Fruit fly (Drosophila melanogaster): Measurements from ENCODE around the gene CG46525.

The CG46525 gene

dm6 chr3L:17428779-17429178 lies 46.2 kb upstream of the CG46525 start, which contains the start of gene Gorab (continued):
- TF ChIP-seq Adf1 (GFP tag; IDR thresholded peaks at IDR 0.05) (peak; percentile 74), Ada2b (GFP tag; IDR thresholded peaks at IDR 0.05) (peak; percentile 96), CG7372 (GFP tag; IDR thresholded peaks at IDR 0.05) (peak; percentile 95), sr (GFP tag; IDR thresholded peaks at IDR 0.05) (peak; percentile 30; the same call in 1 of the 3 replicates), Hr78 (GFP tag; optimal IDR thresholded peaks at IDR 0.05) (no peak), ewg (GFP tag; optimal IDR thresholded peaks at IDR 0.05) (peak; percentile 74), CG7271 (tag; optimal IDR thresholded peaks at IDR 0.05) (peak; percentile 77), CG14860 (GFP tag; IDR thresholded peaks at IDR 0.05; ENCODE audit: partially characterized antibody) (peak; percentile 38; the same call in 1 of the 3 replicates), pho (GFP tag; optimal IDR thresholded peaks at IDR 0.05) (peak; percentile 79), Dfd (GFP tag; optimal IDR thresholded peaks at IDR 0.05) (no peak), ap (GFP tag; IDR thresholded peaks at IDR 0.05) (peak; percentile 96), CG31365 (tag; optimal IDR thresholded peaks at IDR 0.05) (no peak), CG3995 (GFP tag; optimal IDR thresholded peaks at IDR 0.05) (peak; percentile 38), CG17359 (tag; optimal IDR thresholded peaks at IDR 0.05) (peak; percentile 88), slbo (GFP tag; IDR thresholded peaks at IDR 0.05) (peak; percentile 98), zen (tag; optimal IDR thresholded peaks at IDR 0.05) (peak; percentile 91), HLHmδ (GFP tag; optimal IDR thresholded peaks at IDR 0.05) (no peak), al (GFP tag; IDR thresholded peaks at IDR 0.05) (peak; percentile 96), Med (GFP tag) (peak; percentile 95), mld (GFP tag; IDR thresholded peaks at IDR 0.05; ENCODE audit: partially characterized antibody) (no peak), CG6765 (GFP tag; optimal IDR thresholded peaks at IDR 0.05) (no peak), H15 (GFP tag; IDR thresholded peaks at IDR 0.05) (peak; percentile 91), Atf6 (GFP tag; IDR thresholded peaks at IDR 0.05) (peak; percentile 87), Sry-β (GFP tag; optimal IDR thresholded peaks at IDR 0.05) (peak; percentile 11), CG9609 (GFP tag; optimal IDR thresholded peaks at IDR 0.05) (peak; percentile 77), pzg (GFP tag; optimal IDR thresholded peaks at IDR 0.05) (peak; percentile 54), CG13894 (tag; optimal IDR thresholded peaks at IDR 0.05) (peak; percentile 27), stc (GFP tag; IDR thresholded peaks at IDR 0.05) (peak; percentile 90), Gug (GFP tag; IDR thresholded peaks at IDR 0.05) (peak; percentile 92), lov (optimal IDR thresholded peaks at IDR 0.05) (no peak), lov (GFP tag; IDR thresholded peaks at IDR 0.05) (peak; percentile 83; the same call in 2 of the 3 replicates), crc (GFP tag; optimal IDR thresholded peaks at IDR 0.05) (no peak), Doc2 (GFP tag; IDR thresholded peaks at IDR 0.05) (peak; percentile 75; the same call in 1 of the 2 replicates), CG13775 (GFP tag; optimal IDR thresholded peaks at IDR 0.05) (peak; percentile 91), fru (optimal IDR thresholded peaks at IDR 0.05) (no peak), Gsc (GFP tag; IDR thresholded peaks at IDR 0.05) (peak; percentile 89), CG3726 (GFP tag; IDR thresholded peaks at IDR 0.05) (peak; percentile 94; the same call in 2 of the 3 replicates), HmgD (GFP tag; optimal IDR thresholded peaks at IDR 0.05) (peak; percentile 44), CG9876 (GFP tag; optimal IDR thresholded peaks at IDR 0.05) (peak; percentile 48), CG10462 (GFP tag; optimal IDR thresholded peaks at IDR 0.05) (peak; percentile 85), ab (GFP tag; optimal IDR thresholded peaks at IDR 0.05) (peak; percentile 58), CG12659 (GFP tag; optimal IDR thresholded peaks at IDR 0.05) (peak; percentile 93), dan (GFP tag; IDR thresholded peaks at IDR 0.05) (peak; percentile 91), CG2678 (tag; optimal IDR thresholded peaks at IDR 0.05) (peak; percentile 85), CG14965 (GFP tag; optimal IDR thresholded peaks at IDR 0.05; ENCODE audit: borderline replicate concordance) (no peak), CG17385 (GFP tag; optimal IDR thresholded peaks at IDR 0.05) (peak; percentile 68), Dp (GFP tag; optimal IDR thresholded peaks at IDR 0.05) (peak; percentile 75), CG12155 (GFP tag; optimal IDR thresholded peaks at IDR 0.05) (peak; percentile 90), Dek (tag; optimal IDR thresholded peaks at IDR 0.05) (peak; percentile 62), jumu (GFP tag; optimal IDR thresholded peaks at IDR 0.05) (peak; percentile 35), Hr3 (GFP tag; optimal IDR thresholded peaks at IDR 0.05) (peak; percentile 91), CG3407 (GFP tag; optimal IDR thresholded peaks at IDR 0.05) (peak; percentile 49)
